Worm (Caenorhabditis elegans): ENCODE results near the gene R07D5.2.
A peak's percentile ranks its signal among the peaks of the same experiment; 100 is the strongest.

R07D5.2 gene

ce11 chrX:15096277-15096676, 20.1 kb downstream of the R07D5.2 start:
- TF ChIP-seq T22C8.4 (GFP tag; IDR thresholded peaks at IDR 0.05), result no peak

ce11 chrX:15094973-15095372, 21.4 kb downstream of the R07D5.2 start, which contains the start of gene F09B12.7:
Gene F09B12.7 (minus strand): TSS chrX:15095073.
- no peak for TF ChIP-seq med-1 (GFP tag; optimal IDR thresholded peaks at IDR 0.05; ENCODE audit: insufficient read depth)
- no peak for TF ChIP-seq tab-1 (GFP tag; IDR thresholded peaks at IDR 0.05)
- TF ChIP-seq klf-2 (GFP tag; conservative IDR thresholded peaks at IDR 0.05), result no peak
- TF ChIP-seq ztf-29 (GFP tag; IDR thresholded peaks at IDR 0.05), result no peak
- no peak for TF ChIP-seq flt-1 (GFP tag; IDR thresholded peaks at IDR 0.05)
- TF ChIP-seq cog-1 (tag; optimal IDR thresholded peaks at IDR 0.05), result no peak
- no peak for TF ChIP-seq ref-1 (GFP tag; conservative IDR thresholded peaks at IDR 0.05)
- no peak for TF ChIP-seq ztf-23 (GFP tag; IDR thresholded peaks at IDR 0.05)
- no peak for TF ChIP-seq T22C8.4 (GFP tag; IDR thresholded peaks at IDR 0.05)

ce11 chrX:15092775-15093386, 23.5 kb downstream of the R07D5.2 start:
- TF ChIP-seq tab-1 (GFP tag; IDR thresholded peaks at IDR 0.05) (0 out of 2 replicates have a peak, but pooled peaks have one; percentile 46), ztf-23 (GFP tag; IDR thresholded peaks at IDR 0.05) (no peak), flt-1 (GFP tag; IDR thresholded peaks at IDR 0.05) (no peak)

ce11 chrX:15089123-15089522, 27.3 kb downstream of the R07D5.2 start, which contains the start of gene flr-4:
Gene flr-4 (plus strand): TSS chrX:15089397.
- TF ChIP-seq ztf-23 (GFP tag; IDR thresholded peaks at IDR 0.05), result no peak
- no peak for TF ChIP-seq ztf-29 (GFP tag; IDR thresholded peaks at IDR 0.05)
- no peak for TF ChIP-seq T22C8.4 (GFP tag; IDR thresholded peaks at IDR 0.05)
- no peak for TF ChIP-seq cog-1 (tag; optimal IDR thresholded peaks at IDR 0.05)
- no peak for TF ChIP-seq tab-1 (GFP tag; IDR thresholded peaks at IDR 0.05)
- TF ChIP-seq flt-1 (GFP tag; IDR thresholded peaks at IDR 0.05), result no peak
- no peak for TF ChIP-seq med-1 (GFP tag; optimal IDR thresholded peaks at IDR 0.05; ENCODE audit: insufficient read depth)
- TF ChIP-seq ref-1 (GFP tag; conservative IDR thresholded peaks at IDR 0.05), result no peak
- no peak for TF ChIP-seq klf-2 (GFP tag; conservative IDR thresholded peaks at IDR 0.05)

- TF ChIP-seq cog-1 (tag; optimal IDR thresholded peaks at IDR 0.05) (no peak), ztf-29 (GFP tag; IDR thresholded peaks at IDR 0.05) (no peak), T22C8.4 (GFP tag; IDR thresholded peaks at IDR 0.05) (no peak), tab-1 (GFP tag; IDR thresholded peaks at IDR 0.05) (no peak), ztf-23 (GFP tag; IDR thresholded peaks at IDR 0.05) (no peak), ref-1 (GFP tag; conservative IDR thresholded peaks at IDR 0.05) (no peak), med-1 (GFP tag; optimal IDR thresholded peaks at IDR 0.05; ENCODE audit: insufficient read depth) (no peak), klf-2 (GFP tag; conservative IDR thresholded peaks at IDR 0.05) (no peak), flt-1 (GFP tag; IDR thresholded peaks at IDR 0.05) (no peak)
These were observed 28.7 kb downstream of the R07D5.2 start for ce11 chrX:15087752-15088151.

- no peak for TF ChIP-seq T22C8.4 (GFP tag; IDR thresholded peaks at IDR 0.05)
- no peak for TF ChIP-seq med-1 (GFP tag; optimal IDR thresholded peaks at IDR 0.05; ENCODE audit: insufficient read depth)
- TF ChIP-seq flt-1 (GFP tag; IDR thresholded peaks at IDR 0.05), result no peak
- no peak for TF ChIP-seq cog-1 (tag; optimal IDR thresholded peaks at IDR 0.05)
- no peak for TF ChIP-seq klf-2 (GFP tag; conservative IDR thresholded peaks at IDR 0.05)
- TF ChIP-seq ztf-23 (GFP tag; IDR thresholded peaks at IDR 0.05), result no peak
- TF ChIP-seq tab-1 (GFP tag; IDR thresholded peaks at IDR 0.05), result no peak
These were observed 32.0 kb downstream of the R07D5.2 start, which contains the start of gene F09B12.5 for ce11 chrX:15084395-15084794. Gene F09B12.5 (plus strand): TSS chrX:15084695.

- TF ChIP-seq cog-1 (tag; optimal IDR thresholded peaks at IDR 0.05) (no peak), ztf-23 (GFP tag; IDR thresholded peaks at IDR 0.05) (no peak), T22C8.4 (GFP tag; IDR thresholded peaks at IDR 0.05) (no peak), klf-2 (GFP tag; conservative IDR thresholded peaks at IDR 0.05) (no peak), tab-1 (GFP tag; IDR thresholded peaks at IDR 0.05) (no peak), ref-1 (GFP tag; conservative IDR thresholded peaks at IDR 0.05) (no peak), flt-1 (GFP tag; IDR thresholded peaks at IDR 0.05) (no peak), med-1 (GFP tag; optimal IDR thresholded peaks at IDR 0.05; ENCODE audit: insufficient read depth) (no peak), ztf-29 (GFP tag; IDR thresholded peaks at IDR 0.05) (no peak)
These were observed 32.6 kb downstream of the R07D5.2 start, which contains the start of gene H40L08.1 for ce11 chrX:15083795-15084194. Gene H40L08.1 (minus strand): TSS chrX:15084086.

ce11 chrX:15081486-15081885, 34.9 kb downstream of the R07D5.2 start:
- TF ChIP-seq tab-1 (GFP tag; IDR thresholded peaks at IDR 0.05) (no peak), klf-2 (GFP tag; conservative IDR thresholded peaks at IDR 0.05) (no peak), ztf-29 (GFP tag; IDR thresholded peaks at IDR 0.05) (no peak), ztf-23 (GFP tag; IDR thresholded peaks at IDR 0.05) (no peak), T22C8.4 (GFP tag; IDR thresholded peaks at IDR 0.05) (no peak), ref-1 (GFP tag; conservative IDR thresholded peaks at IDR 0.05) (no peak), flt-1 (GFP tag; IDR thresholded peaks at IDR 0.05) (no peak), med-1 (GFP tag; optimal IDR thresholded peaks at IDR 0.05; ENCODE audit: insufficient read depth) (no peak), cog-1 (tag; optimal IDR thresholded peaks at IDR 0.05) (no peak)

ce11 chrX:15079406-15079805, 37.0 kb downstream of the R07D5.2 start:
- TF ChIP-seq ref-1 (GFP tag; conservative IDR thresholded peaks at IDR 0.05) (no peak), T22C8.4 (GFP tag; IDR thresholded peaks at IDR 0.05) (no peak), med-1 (GFP tag; optimal IDR thresholded peaks at IDR 0.05; ENCODE audit: insufficient read depth) (no peak), ztf-29 (GFP tag; IDR thresholded peaks at IDR 0.05) (no peak), cog-1 (tag; optimal IDR thresholded peaks at IDR 0.05) (no peak), ztf-23 (GFP tag; IDR thresholded peaks at IDR 0.05) (no peak), flt-1 (GFP tag; IDR thresholded peaks at IDR 0.05) (no peak), tab-1 (GFP tag; IDR thresholded peaks at IDR 0.05) (no peak), klf-2 (GFP tag; conservative IDR thresholded peaks at IDR 0.05) (no peak)

- TF ChIP-seq flt-1 (GFP tag; IDR thresholded peaks at IDR 0.05) (no peak), ztf-29 (GFP tag; IDR thresholded peaks at IDR 0.05) (no peak), ztf-23 (GFP tag; IDR thresholded peaks at IDR 0.05) (no peak), T22C8.4 (GFP tag; IDR thresholded peaks at IDR 0.05) (no peak), tab-1 (GFP tag; IDR thresholded peaks at IDR 0.05) (no peak), med-1 (GFP tag; optimal IDR thresholded peaks at IDR 0.05; ENCODE audit: insufficient read depth) (no peak), ref-1 (GFP tag; conservative IDR thresholded peaks at IDR 0.05) (no peak), cog-1 (tag; optimal IDR thresholded peaks at IDR 0.05) (no peak), klf-2 (GFP tag; conservative IDR thresholded peaks at IDR 0.05) (no peak)
These were observed 38.1 kb downstream of the R07D5.2 start for ce11 chrX:15078276-15078675.
